Fruit fly (Drosophila melanogaster) whole organism, embryonic: ENCODE results near the gene Irbp18.

Source experiments
- CG10366 ChIP-seq: fragments of 200-800 bp; sonication (Bioruptor generic); IDR thresholded peaks from 2 replicates; pipeline ENCODE4 v1.3.6; 2022; ENCODE audit warnings: missing biosample characterization, missing genetic modification characterization
- CG12155 ChIP-seq: fragments of 200-800 bp; sonication (Bioruptor generic); optimal IDR thresholded peaks from 3 replicates; lab custom pipeline; 2016; ENCODE audit warnings: missing biosample characterization, missing genetic modification characterization
- CG12299 ChIP-seq: fragments of 200-800 bp; sonication (Bioruptor generic); optimal IDR thresholded peaks from 2 replicates; lab custom pipeline; 2018; ENCODE audit warnings: missing biosample characterization, mild to moderate bottlenecking, missing genetic modification characterization
- CG12391 ChIP-seq: fragments of 200-800 bp; sonication (Bioruptor generic); optimal IDR thresholded peaks from 3 replicates; lab custom pipeline; 2018; ENCODE audit warnings: missing biosample characterization, mild to moderate bottlenecking, missing genetic modification characterization, moderate library complexity
- CG12659 ChIP-seq: fragments of 200-800 bp; sonication (Bioruptor generic); optimal IDR thresholded peaks from 3 replicates; lab custom pipeline; 2017; ENCODE audit warnings: mild to moderate bottlenecking, missing biosample characterization, missing genetic modification reagents, missing genetic modification characterization
- CG13775 ChIP-seq: fragments of 200-800 bp; sonication (Bioruptor generic); optimal IDR thresholded peaks from 3 replicates; lab custom pipeline; 2017; ENCODE audit warnings: missing biosample characterization, mild to moderate bottlenecking, missing genetic modification characterization
- CG14710 ChIP-seq: fragments of 200-800 bp; sonication (Bioruptor generic); optimal IDR thresholded peaks from 3 replicates; lab custom pipeline; 2019; ENCODE audit warnings: missing biosample characterization, mild to moderate bottlenecking, missing genetic modification characterization, moderate library complexity
- CG17328 ChIP-seq: fragments of 200-800 bp; sonication (Bioruptor generic); IDR thresholded peaks from 2 replicates; pipeline ENCODE4 v1.3.6; 2022; ENCODE audit warnings: missing biosample characterization, missing genetic modification characterization
- CG18619 ChIP-seq: fragments of 200-800 bp; sonication (Bioruptor generic); optimal IDR thresholded peaks from 3 replicates; lab custom pipeline; 2017; ENCODE audit warnings: missing biosample characterization, mild to moderate bottlenecking, missing genetic modification characterization
- CG18764 ChIP-seq: fragments of 200-800 bp; sonication (Bioruptor generic); optimal IDR thresholded peaks from 3 replicates; lab custom pipeline; 2016; ENCODE audit warnings: missing biosample characterization, missing genetic modification characterization
- CG2116 ChIP-seq: fragments of 200-800 bp; sonication (Bioruptor generic); optimal IDR thresholded peaks from 3 replicates; lab custom pipeline; 2018; ENCODE audit warnings: missing biosample characterization, mild to moderate bottlenecking, missing genetic modification characterization
- CG2120 ChIP-seq: fragments of 200-800 bp; sonication (Bioruptor generic); optimal IDR thresholded peaks from 3 replicates; lab custom pipeline; 2016; ENCODE audit warnings: missing biosample characterization, missing genetic modification characterization
- CG30020 ChIP-seq: fragments of 200-800 bp; optimal IDR thresholded peaks from 2 replicates; lab custom pipeline; 2019; ENCODE audit warnings: missing biosample characterization, mild to moderate bottlenecking, missing genetic modification characterization, moderate library complexity
- CG31224 ChIP-seq: fragments of 200-800 bp; sonication (Bioruptor generic); IDR thresholded peaks from 2 replicates; pipeline ENCODE4 v1.3.6; 2022; ENCODE audit warnings: missing biosample characterization, missing genetic modification characterization
- CG32532 ChIP-seq: fragments of 200-800 bp; sonication (Bioruptor generic); IDR thresholded peaks from 2 replicates; pipeline ENCODE4 v1.3.6; 2022; ENCODE audit warnings: missing biosample characterization, missing genetic modification characterization
- CG32767 ChIP-seq: fragments of 200-800 bp; sonication (Bioruptor generic); IDR thresholded peaks from 2 replicates; pipeline ENCODE4 v1.3.6; 2022; ENCODE audit warnings: missing biosample characterization, missing genetic modification characterization
- CG3407 ChIP-seq: fragments of 200-800 bp; sonication (Bioruptor generic); optimal IDR thresholded peaks from 2 replicates; lab custom pipeline; 2018; ENCODE audit warnings: missing biosample characterization, mild to moderate bottlenecking, missing genetic modification characterization
- CG34422 ChIP-seq: fragments of 200-800 bp; sonication (Bioruptor generic); IDR thresholded peaks from 3 replicates; pipeline ENCODE4 v1.3.6; 2022; ENCODE audit warnings: missing biosample characterization, missing genetic modification characterization
- CG6689 ChIP-seq: fragments of 200-800 bp; sonication (Bioruptor generic); IDR thresholded peaks from 2 replicates; pipeline ENCODE4 v1.3.6; 2022; ENCODE audit warnings: missing biosample characterization, missing genetic modification characterization
- D ChIP-seq, 2 experiments: fragments of 200-800 bp in 1 of 2; fragments of >200 bp in 1 of 2; sonication (Bioruptor generic) in 1 of 2; optimal IDR thresholded peaks; 2 replicates in 1 of 2; 3 replicates in 1 of 2; lab custom pipeline; 2017; ENCODE audit warnings: mild to moderate bottlenecking in 1 of 2, missing biosample characterization in 1 of 2, missing genetic modification characterization in 1 of 2, missing genetic modification reagents in 1 of 2
- D19A ChIP-seq: fragments of 200-800 bp; optimal IDR thresholded peaks from 3 replicates; lab custom pipeline; 2019; ENCODE audit warnings: missing biosample characterization, mild to moderate bottlenecking, missing genetic modification characterization, moderate library complexity
- Elba2 ChIP-seq: fragments of 200-800 bp; sonication (Bioruptor generic); optimal IDR thresholded peaks from 3 replicates; lab custom pipeline; 2016; ENCODE audit warnings: missing biosample characterization, missing genetic modification characterization
- HLH4C ChIP-seq: fragments of 200-800 bp; sonication (Bioruptor generic); IDR thresholded peaks from 3 replicates; pipeline ENCODE4 v1.3.6; 2022; ENCODE audit warnings: missing biosample characterization, missing genetic modification characterization; ENCODE audit not compliant: partially characterized antibody
- Hr3 ChIP-seq: fragments of 200-800 bp; sonication (Bioruptor generic); optimal IDR thresholded peaks from 3 replicates; lab custom pipeline; 2016; ENCODE audit warnings: missing biosample characterization, missing genetic modification characterization
- Myb ChIP-seq: fragments of 200-800 bp; sonication (Bioruptor generic); optimal IDR thresholded peaks from 2 replicates; lab custom pipeline; 2016; ENCODE audit warnings: missing biosample characterization, missing genetic modification characterization
- Ptx1 ChIP-seq: fragments of 200-800 bp; sonication (Bioruptor generic); IDR thresholded peaks from 2 replicates; pipeline ENCODE4 v1.3.6; 2022; ENCODE audit warnings: missing biosample characterization, missing genetic modification characterization
- Sox102F ChIP-seq: fragments of 200-800 bp; sonication (Bioruptor generic); optimal IDR thresholded peaks from 2 replicates; lab custom pipeline; 2018; ENCODE audit warnings: missing biosample characterization, mild to moderate bottlenecking, missing genetic modification characterization, moderate library complexity
- YL-1 ChIP-seq: fragments of 200-800 bp; sonication (Bioruptor generic); optimal IDR thresholded peaks from 3 replicates; lab custom pipeline; 2017; ENCODE audit warnings: missing biosample characterization, mild to moderate bottlenecking, missing genetic modification characterization
- caup ChIP-seq: fragments of 200-800 bp; sonication (Bioruptor generic); optimal IDR thresholded peaks from 3 replicates; lab custom pipeline; 2017; ENCODE audit warnings: missing biosample characterization, mild to moderate bottlenecking, missing genetic modification characterization, moderate library complexity; ENCODE audit not compliant: severe bottlenecking
- dmrt11E ChIP-seq: fragments of 200-800 bp; sonication (Bioruptor generic); optimal IDR thresholded peaks from 3 replicates; lab custom pipeline; 2018; ENCODE audit warnings: missing biosample characterization, mild to moderate bottlenecking, missing genetic modification characterization, moderate library complexity
- dysf ChIP-seq: fragments of 200-800 bp; sonication (Bioruptor generic); IDR thresholded peaks from 3 replicates; pipeline ENCODE4 v1.3.6; 2022; ENCODE audit warnings: missing biosample characterization, missing genetic modification characterization
- jigr1 ChIP-seq: fragments of 200-800 bp; sonication (Bioruptor generic); IDR thresholded peaks from 3 replicates; pipeline ENCODE4 v1.3.6; 2022; ENCODE audit warnings: missing biosample characterization, missing genetic modification characterization
- kah ChIP-seq: fragments of 200-800 bp; sonication (Bioruptor generic); optimal IDR thresholded peaks from 2 replicates; lab custom pipeline; 2018; ENCODE audit warnings: missing biosample characterization, mild to moderate bottlenecking, missing genetic modification characterization
- klu ChIP-seq: fragments of 200-800 bp; sonication (Bioruptor generic); IDR thresholded peaks from 2 replicates; pipeline ENCODE4 v1.3.6; 2022; ENCODE audit warnings: missing biosample characterization, missing genetic modification characterization
- lilli ChIP-seq: fragments of 200-800 bp; sonication (Bioruptor generic); optimal IDR thresholded peaks from 3 replicates; lab custom pipeline; 2016; ENCODE audit warnings: missing biosample characterization, missing genetic modification characterization
- lola ChIP-seq, 3 experiments: fragments of >200 bp in 2 of 3; fragments of 200-800 bp in 1 of 3; sonication (Bioruptor generic) in 1 of 3; optimal IDR thresholded peaks; 2 replicates each; lab custom pipeline; 2017 to 2019; ENCODE audit warnings: missing biosample characterization in 3 of 3, missing genetic modification characterization in 3 of 3, mild to moderate bottlenecking in 1 of 3, moderate library complexity in 1 of 3
- mam ChIP-seq: fragments of 200-800 bp; sonication (Bioruptor generic); optimal IDR thresholded peaks from 3 replicates; lab custom pipeline; 2016; ENCODE audit warnings: missing biosample characterization, missing genetic modification characterization
- mirr ChIP-seq: fragments of 200-800 bp; sonication (Bioruptor generic); optimal IDR thresholded peaks from 3 replicates; lab custom pipeline; 2018; ENCODE audit warnings: missing biosample characterization, mild to moderate bottlenecking, missing genetic modification characterization
- prd ChIP-seq, 3 experiments: fragments of >200 bp in 2 of 3; fragments of 200-800 bp in 1 of 3; sonication (Bioruptor generic) in 1 of 3; optimal IDR thresholded peaks in 2 of 3; IDR thresholded peaks in 1 of 3; 2 replicates in 2 of 3; 3 replicates in 1 of 3; pipeline versions ENCODE4 v1.3.6 to Lab custom; 2017 to 2022; ENCODE audit warnings: missing biosample characterization in 1 of 3, missing genetic modification characterization in 1 of 3
- rib ChIP-seq: fragments of 200-800 bp; sonication (Bioruptor generic); IDR thresholded peaks from 2 replicates; pipeline ENCODE4 v1.3.6; 2022; ENCODE audit warnings: missing biosample characterization, missing genetic modification characterization
- sisA ChIP-seq: fragments of 200-800 bp; sonication (Bioruptor generic); IDR thresholded peaks from 2 replicates; pipeline ENCODE4 v1.3.6; 2022; ENCODE audit warnings: missing biosample characterization, missing genetic modification characterization
- slbo ChIP-seq: fragments of 200-800 bp; sonication (Bioruptor generic); IDR thresholded peaks from 2 replicates; pipeline ENCODE4 v1.3.6; 2022; ENCODE audit warnings: missing biosample characterization, missing genetic modification characterization
- ssp ChIP-seq: fragments of 200-800 bp; sonication (Bioruptor generic); IDR thresholded peaks from 2 replicates; pipeline ENCODE4 v1.3.6; 2022; ENCODE audit warnings: missing biosample characterization, missing genetic modification characterization
- ttk ChIP-seq: fragments of 200-800 bp; sonication (Bioruptor generic); IDR thresholded peaks from 2 replicates; pipeline ENCODE4 v2.1.2; 2022; ENCODE audit warnings: missing biosample characterization, missing genetic modification characterization
- twi ChIP-seq: fragments of 200-800 bp; optimal IDR thresholded peaks from 2 replicates; lab custom pipeline; 2019; ENCODE audit warnings: missing biosample characterization, mild to moderate bottlenecking, missing genetic modification characterization, moderate library complexity
- usp ChIP-seq: fragments of >200 bp; optimal IDR thresholded peaks from 2 replicates; lab custom pipeline; 2017; ENCODE audit warnings: missing biosample characterization, missing genetic modification characterization
- wdn ChIP-seq: fragments of 200-800 bp; sonication (Bioruptor generic); IDR thresholded peaks from 2 replicates; pipeline ENCODE4 v1.3.6; 2022; ENCODE audit warnings: missing biosample characterization, missing genetic modification characterization

Gene Irbp18

DNA sequence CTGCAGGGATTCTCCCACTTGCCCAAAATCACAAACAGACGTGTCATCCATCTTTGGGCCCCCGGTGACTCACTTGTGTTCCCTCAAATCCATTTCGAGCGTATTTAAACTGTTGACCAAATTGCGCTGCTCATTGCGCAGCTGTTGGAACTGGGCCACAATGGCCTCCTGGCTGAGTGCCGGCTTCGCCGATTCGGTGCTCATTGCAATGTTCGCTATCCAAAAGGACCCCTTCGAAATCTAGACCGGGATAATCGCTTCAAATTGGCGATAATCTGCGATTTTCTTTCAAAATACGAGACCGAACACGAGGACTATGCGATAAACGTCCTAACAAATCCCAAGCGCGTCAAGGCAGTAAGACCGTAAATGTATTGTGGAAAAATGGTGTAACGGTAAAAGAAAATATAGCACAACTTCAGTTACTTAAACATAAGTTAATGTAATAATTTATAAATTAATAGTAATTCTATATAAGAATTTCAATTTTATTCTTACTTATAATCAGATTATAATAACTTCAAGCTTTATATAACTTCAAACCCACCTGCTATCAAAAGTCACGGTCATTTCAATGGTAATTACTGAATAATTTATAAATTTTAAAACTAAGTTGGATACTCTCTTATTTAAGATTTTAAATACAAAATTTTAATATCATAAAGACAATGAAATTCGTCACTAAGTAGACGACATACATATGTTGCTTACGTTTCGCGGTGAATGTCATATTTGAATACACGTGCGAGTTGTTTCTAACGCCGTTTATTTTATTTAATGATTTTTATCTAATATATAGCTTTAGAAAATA lies 23.7 kb downstream of the Irbp18 start, which contains the start of the genes Pfdn2 and Noc1 (continued):
- 0 out of 2 replicates have a peak, but pooled peaks have one; percentile 27 for TF ChIP-seq ttk (GFP tag; lab: Robert Waterston, UW)
- peak; percentile 57; the same call in 1 of the 2 replicates for TF ChIP-seq Ptx1
- TF ChIP-seq mam (GFP tag; lab: Kevin White, UChicago) = peak; percentile 43
- TF ChIP-seq wdn (GFP tag; lab: Robert Waterston, UW) = peak; percentile 39; the same call in 1 of the 2 replicates
- no peak for TF ChIP-seq Elba2 (GFP tag; lab: Kevin White, UChicago)
- TF ChIP-seq CG6689 = peak; percentile 36; the same call in 1 of the 2 replicates
- TF ChIP-seq YL-1 (GFP tag; lab: Kevin White, UChicago) = peak; percentile 33
- TF ChIP-seq CG3407 (GFP tag; lab: Kevin White, UChicago) = no peak
- TF ChIP-seq CG10366 = peak; percentile 50; the same call in 1 of the 2 replicates
- TF ChIP-seq D19A = no peak
- TF ChIP-seq mirr (GFP tag; lab: Kevin White, UChicago) = no peak
- TF ChIP-seq ssp (GFP tag; lab: Robert Waterston, UW) = peak; percentile 32; the same call in 1 of the 2 replicates
- TF ChIP-seq CG2120 (GFP tag; lab: Kevin White, UChicago) = peak; percentile 70
- TF ChIP-seq CG34422 (GFP tag; lab: Robert Waterston, UW) = peak; percentile 35; the same call in 1 of the 3 replicates
- peak; percentile 74 for TF ChIP-seq CG12659 (GFP tag; lab: Kevin White, UChicago)
- TF ChIP-seq usp (GFP tag; lab: Kevin White, UChicago) = no peak
- TF ChIP-seq Sox102F (GFP tag; lab: Kevin White, UChicago) = peak; percentile 76
- TF ChIP-seq prd (optimal IDR thresholded peaks at IDR 0.05; lab: Kevin White, UChicago) = no peak
- TF ChIP-seq prd (GFP tag; IDR thresholded peaks at IDR 0.05; lab: Robert Waterston, UW) = peak; percentile 67
- peak; percentile 45 for TF ChIP-seq lilli
- TF ChIP-seq caup = no peak
- peak; percentile 52 for TF ChIP-seq CG17328 (GFP tag; lab: Robert Waterston, UW)
- no peak for TF ChIP-seq Myb (GFP tag; lab: Kevin White, UChicago)
- TF ChIP-seq CG12391 (tag; lab: Kevin White, UChicago) = peak; percentile 89
- peak; percentile 25 for TF ChIP-seq CG12299 (tag; lab: Kevin White, UChicago)
- peak; percentile 73 for TF ChIP-seq CG14710 (tag; lab: Kevin White, UChicago)
- TF ChIP-seq klu = no peak
- peak; percentile 60; the same call in 2 of the 3 replicates for TF ChIP-seq dysf
- peak; percentile 64 for TF ChIP-seq CG13775 (GFP tag; lab: Kevin White, UChicago)
- no peak for TF ChIP-seq kah (GFP tag; lab: Kevin White, UChicago)
- TF ChIP-seq D (optimal IDR thresholded peaks at IDR 0.05; lab: Kevin White, UChicago) = peak; percentile 73
- TF ChIP-seq D (GFP tag; optimal IDR thresholded peaks at IDR 0.05; lab: Kevin White, UChicago) = no peak
- TF ChIP-seq CG32767 (GFP tag; lab: Robert Waterston, UW) = 0 out of 2 replicates have a peak, but pooled peaks have one; percentile 30
- TF ChIP-seq dmrt11E (tag; lab: Kevin White, UChicago) = peak; percentile 68
- TF ChIP-seq CG2116 (GFP tag; lab: Kevin White, UChicago) = peak; percentile 18
- TF ChIP-seq Hr3 = peak; percentile 83
- TF ChIP-seq slbo (GFP tag; lab: Robert Waterston, UW) = peak; percentile 80
- peak; percentile 3 for TF ChIP-seq CG18619 (GFP tag; lab: Kevin White, UChicago)
- TF ChIP-seq sisA (GFP tag; lab: Robert Waterston, UW) = peak; percentile 59
- peak in 1 of 3 experiments; percentile 61 for TF ChIP-seq lola (GFP tag; optimal IDR thresholded peaks at IDR 0.05; lab: Kevin White, UChicago)
- no peak for TF ChIP-seq rib (GFP tag; lab: Robert Waterston, UW)
- TF ChIP-seq CG31224 (GFP tag; lab: Robert Waterston, UW) = peak; percentile 32; the same call in 1 of the 2 replicates
- TF ChIP-seq HLH4C (GFP tag; lab: Robert Waterston, UW) = no peak
- TF ChIP-seq jigr1 (GFP tag; lab: Robert Waterston, UW) = 0 out of 3 replicates have a peak, but pooled peaks have one; percentile 27
- no peak for TF ChIP-seq CG18764 (GFP tag; lab: Kevin White, UChicago)
- TF ChIP-seq CG12155 (GFP tag; lab: Kevin White, UChicago) = peak; percentile 54
- peak; percentile 70 for TF ChIP-seq CG32532 (GFP tag; lab: Robert Waterston, UW)
- peak; percentile 54 for TF ChIP-seq CG30020 (tag; lab: Kevin White, UChicago)
- TF ChIP-seq twi (tag; lab: Kevin White, UChicago) = peak; percentile 82
